Fruit fly (Drosophila melanogaster): ENCODE measurements around the gene CG7886.

The CG7886 gene

dm6 chr3R:14654976-14655896 is 12.9 kb upstream of the CG7886 start (continued):
- TF ChIP-seq CG18599 (GFP tag; optimal IDR thresholded peaks at IDR 0.05): peak; percentile 97
- TF ChIP-seq dimm (GFP tag; IDR thresholded peaks at IDR 0.05): peak; percentile 53; the same call in 1 of the 2 replicates
- TF ChIP-seq sim (GFP tag; IDR thresholded peaks at IDR 0.05): peak; percentile 89
- TF ChIP-seq Kr (GFP tag; optimal IDR thresholded peaks at IDR 0.05): peak; percentile 62
- TF ChIP-seq CG3065 (GFP tag; optimal IDR thresholded peaks at IDR 0.05): peak; percentile 52
- TF ChIP-seq Drgx (GFP tag; IDR thresholded peaks at IDR 0.05): peak; percentile 93
- TF ChIP-seq CG7372 (GFP tag; IDR thresholded peaks at IDR 0.05): peak; percentile 91
- no peak for TF ChIP-seq h (optimal IDR thresholded peaks at IDR 0.05)
- peak; percentile 92 for TF ChIP-seq Max (GFP tag; optimal IDR thresholded peaks at IDR 0.05)
- TF ChIP-seq CG17385 (GFP tag; optimal IDR thresholded peaks at IDR 0.05): peak; percentile 90
- peak; percentile 75 for TF ChIP-seq ab (GFP tag; optimal IDR thresholded peaks at IDR 0.05)
- peak; percentile 90 for TF ChIP-seq tgo (GFP tag; IDR thresholded peaks at IDR 0.05)
- TF ChIP-seq D19B (GFP tag; optimal IDR thresholded peaks at IDR 0.05): peak; percentile 77
- TF ChIP-seq CG34224 (GFP tag; IDR thresholded peaks at IDR 0.05; ENCODE audit: partially characterized antibody): peak; percentile 37; the same call in 2 of the 3 replicates
- peak; percentile 94 for TF ChIP-seq dmrt99B (tag; optimal IDR thresholded peaks at IDR 0.05)
- TF ChIP-seq lilli (GFP tag; optimal IDR thresholded peaks at IDR 0.05): peak; percentile 95
- TF ChIP-seq hth (optimal IDR thresholded peaks at IDR 0.05): no peak
- no peak for TF ChIP-seq CG15073 (GFP tag; optimal IDR thresholded peaks at IDR 0.05)
- TF ChIP-seq Hr3 (GFP tag; optimal IDR thresholded peaks at IDR 0.05): peak; percentile 87
- TF ChIP-seq Antp (GFP tag; optimal IDR thresholded peaks at IDR 0.05): peak; percentile 88
- peak; percentile 55 for TF ChIP-seq CG16813 (GFP tag; IDR thresholded peaks at IDR 0.05; ENCODE audit: partially characterized antibody)
- peak; percentile 86 for TF ChIP-seq CG4617 (GFP tag; optimal IDR thresholded peaks at IDR 0.05; ENCODE audit: borderline replicate concordance)
- peak; percentile 83 for TF ChIP-seq CG10431 (GFP tag; optimal IDR thresholded peaks at IDR 0.05)
- TF ChIP-seq klu (GFP tag; IDR thresholded peaks at IDR 0.05): peak; percentile 82
- peak; percentile 90 for TF ChIP-seq CG15601 (tag; optimal IDR thresholded peaks at IDR 0.05)
- TF ChIP-seq CG12071 (GFP tag; optimal IDR thresholded peaks at IDR 0.05): peak; percentile 91
- TF ChIP-seq peb (GFP tag; IDR thresholded peaks at IDR 0.05): peak; percentile 86
- peak; percentile 83 for TF ChIP-seq MBD-R2 (GFP tag; IDR thresholded peaks at IDR 0.05)
- peak in 1 of 3 experiments; percentile 66 for TF ChIP-seq Stat92E (GFP tag; optimal IDR thresholded peaks at IDR 0.05)
- peak; percentile 75 for TF ChIP-seq CG7987 (GFP tag; optimal IDR thresholded peaks at IDR 0.05)
- peak; percentile 75 for TF ChIP-seq jing (GFP tag; optimal IDR thresholded peaks at IDR 0.05)
- peak; percentile 68 for TF ChIP-seq CG7745 (tag; optimal IDR thresholded peaks at IDR 0.05)
- peak; percentile 87 for TF ChIP-seq ap (GFP tag; IDR thresholded peaks at IDR 0.05)
- TF ChIP-seq NC2β (GFP tag; optimal IDR thresholded peaks at IDR 0.05): peak; percentile 92
- peak; percentile 91 for TF ChIP-seq fd3F (GFP tag; optimal IDR thresholded peaks at IDR 0.05)
- TF ChIP-seq CG17328 (GFP tag; IDR thresholded peaks at IDR 0.05): peak; percentile 94
- TF ChIP-seq dmrt11E (tag; optimal IDR thresholded peaks at IDR 0.05): peak; percentile 94
- TF ChIP-seq dan (GFP tag; IDR thresholded peaks at IDR 0.05): no peak; the same call in 1 of the 2 replicates
- peak; percentile 79 for TF ChIP-seq sima (GFP tag; optimal IDR thresholded peaks at IDR 0.05)
- TF ChIP-seq CG2120 (GFP tag; optimal IDR thresholded peaks at IDR 0.05): peak; percentile 96
- TF ChIP-seq Deaf1 (tag; optimal IDR thresholded peaks at IDR 0.05): peak; percentile 75
- peak; percentile 69 for TF ChIP-seq CG2116 (GFP tag; optimal IDR thresholded peaks at IDR 0.05)
- peak; percentile 87 for TF ChIP-seq HmgD (GFP tag; optimal IDR thresholded peaks at IDR 0.05)
- peak; percentile 93 for TF ChIP-seq CG15696 (tag; optimal IDR thresholded peaks at IDR 0.05)
- peak; percentile 37 for TF ChIP-seq TFAM (GFP tag; optimal IDR thresholded peaks at IDR 0.05)
- peak; percentile 87 for TF ChIP-seq Six4 (GFP tag; optimal IDR thresholded peaks at IDR 0.05)
- TF ChIP-seq CG4820 (GFP tag; optimal IDR thresholded peaks at IDR 0.05): peak; percentile 88
- TF ChIP-seq CG1792 (GFP tag; optimal IDR thresholded peaks at IDR 0.05): peak; percentile 89
- TF ChIP-seq Ssrp (tag; optimal IDR thresholded peaks at IDR 0.05): peak; percentile 88

All from whole organism, embryonic.